Worm (Caenorhabditis elegans) whole organism, L2 larva: ENCODE measurements around the gene eff-1.

Experiments
- ceh-82 ChIP-seq: fragments of 150-350 bp; optimal IDR thresholded peaks from 2 replicates; lab custom pipeline; 2014; ENCODE audit warnings: missing biosample characterization, missing genetic modification characterization
- lsy-2 ChIP-seq, 2 experiments: fragments of 150-350 bp in 1 of 2; sonication (generic microtip) in 1 of 2; optimal IDR thresholded peaks; 2 replicates each; lab custom pipeline; 2014 to 2017; ENCODE audit warnings: missing biosample characterization in 2 of 2, missing genetic modification characterization in 2 of 2
- unc-62 ChIP-seq: fragments of 150-350 bp; optimal IDR thresholded peaks from 2 replicates; lab custom pipeline; 2014; ENCODE audit warnings: missing biosample characterization, missing genetic modification reagents, missing genetic modification characterization

ce11 chrII:8326228-8326960, 20.1 kb upstream of the eff-1 start:
- no peak for TF ChIP-seq lsy-2 (tag; optimal IDR thresholded peaks at IDR 0.05; lab: Kevin White, UChicago)
- no peak for TF ChIP-seq ceh-82 (tag; lab: Kevin White, UChicago)
- no peak for TF ChIP-seq unc-62 (GFP tag; lab: Kevin White, UChicago)
